Fruit fly (Drosophila melanogaster): Measurements from ENCODE around the gene ChT.

ChT gene

DNA sequence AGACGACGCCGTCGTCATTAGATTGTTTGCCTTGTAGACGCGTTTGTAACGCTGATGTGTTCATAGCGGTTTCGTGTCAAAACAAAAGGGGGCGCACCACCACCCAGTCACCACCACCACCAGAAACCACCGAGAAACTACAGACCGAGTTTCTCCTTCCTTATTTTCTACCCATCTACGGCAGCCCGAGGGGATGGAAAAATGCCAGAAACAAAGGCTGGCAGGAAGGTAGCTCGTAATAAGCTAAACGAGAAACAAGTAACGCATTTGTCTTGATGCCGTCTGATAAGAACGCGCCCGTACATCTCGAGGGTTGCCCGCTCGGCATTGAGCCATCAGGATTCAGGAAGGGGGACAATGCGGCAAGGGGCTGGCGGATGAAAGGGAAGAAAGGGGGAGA is 27.1 kb downstream of the ChT start:
- TF ChIP-seq usp (GFP tag; optimal IDR thresholded peaks at IDR 0.05) (no peak), Dll (optimal IDR thresholded peaks at IDR 0.05) (no peak), CG8478 (optimal IDR thresholded peaks at IDR 0.05) (no peak), EcR (GFP tag; optimal IDR thresholded peaks at IDR 0.05) (no peak), pan (optimal IDR thresholded peaks at IDR 0.05) (no peak), psq (optimal IDR thresholded peaks at IDR 0.05) (no peak)

DNA sequence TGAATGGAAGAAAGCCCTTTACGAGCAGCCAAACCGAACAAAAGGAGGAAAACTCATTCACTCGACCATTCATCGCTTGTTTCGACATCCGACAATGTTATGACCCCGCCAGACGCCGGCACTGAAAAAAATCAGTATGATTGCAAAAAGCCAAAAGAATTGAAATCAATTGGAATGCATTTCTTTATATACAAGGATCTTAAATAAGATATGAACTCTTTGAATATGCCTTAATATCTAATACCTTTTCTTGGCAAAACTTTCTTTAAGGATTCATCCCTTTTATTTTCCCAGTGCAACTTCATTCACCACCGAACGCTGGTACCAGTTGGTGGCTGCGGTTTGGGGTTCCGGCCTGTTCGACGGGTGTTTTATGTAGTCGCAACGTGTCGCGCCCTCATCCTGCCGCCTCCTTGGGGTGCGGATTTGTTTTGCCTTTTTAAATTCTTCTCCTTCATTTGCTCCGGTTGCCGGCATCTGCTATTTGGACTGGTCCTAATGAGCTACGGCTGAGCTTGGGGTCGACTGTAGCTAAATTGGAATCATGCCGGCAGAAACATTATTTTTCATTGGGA is 39.5 kb downstream of the ChT start:
- no peak for TF ChIP-seq pan (optimal IDR thresholded peaks at IDR 0.05)
- no peak for TF ChIP-seq EcR (GFP tag; optimal IDR thresholded peaks at IDR 0.05)
- no peak for TF ChIP-seq usp (GFP tag; optimal IDR thresholded peaks at IDR 0.05)
- no peak for TF ChIP-seq CG8478 (optimal IDR thresholded peaks at IDR 0.05)
- TF ChIP-seq psq (optimal IDR thresholded peaks at IDR 0.05), result no peak

DNA sequence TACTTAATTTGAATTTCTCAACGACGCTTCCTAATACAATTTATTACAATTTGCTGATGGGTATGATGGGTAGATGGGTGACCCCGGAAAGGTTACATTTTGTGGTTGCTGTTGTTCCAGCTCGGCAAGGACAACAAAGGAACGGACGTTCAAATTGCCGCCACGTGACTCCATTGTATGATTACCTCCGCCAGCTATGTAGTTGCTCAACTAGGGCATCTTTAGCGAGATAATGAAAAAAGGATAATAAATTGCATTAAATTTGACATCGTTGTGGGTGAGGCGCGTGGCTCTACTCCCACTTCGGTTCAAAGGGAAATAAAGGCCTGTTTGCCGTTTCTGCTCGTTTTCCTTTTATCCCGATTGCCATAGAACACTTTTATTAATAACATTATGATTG is 41.0 kb downstream of the ChT start:
- TF ChIP-seq pan (optimal IDR thresholded peaks at IDR 0.05) (no peak), Dll (optimal IDR thresholded peaks at IDR 0.05) (no peak), psq (optimal IDR thresholded peaks at IDR 0.05) (no peak), usp (GFP tag; optimal IDR thresholded peaks at IDR 0.05) (no peak), CG8478 (optimal IDR thresholded peaks at IDR 0.05) (no peak), EcR (GFP tag; optimal IDR thresholded peaks at IDR 0.05) (no peak)

DNA sequence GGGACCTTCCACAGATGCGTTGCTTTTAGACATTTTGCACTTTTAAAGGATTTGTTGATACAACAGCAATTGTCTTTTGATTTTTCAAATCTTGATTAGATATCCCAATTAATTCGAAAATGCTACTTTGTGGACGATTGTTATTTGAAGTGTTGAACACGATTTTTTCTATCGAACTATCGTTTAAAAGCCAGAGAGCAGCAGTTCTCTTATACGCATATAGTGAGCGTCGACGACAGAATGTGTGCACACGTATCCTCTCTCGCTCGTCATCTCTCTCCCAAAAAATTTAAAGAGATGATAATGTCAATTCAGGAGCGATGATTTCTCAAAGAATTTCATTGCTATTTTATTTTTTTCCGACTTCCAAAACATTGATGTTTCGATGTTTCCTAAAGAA is 42.1 kb downstream of the ChT start, which contains the start of gene CG34283:
TSS of gene CG34283 (minus strand) at position 101 of the 400 bp plus-strand sequence.
- TF ChIP-seq pan (optimal IDR thresholded peaks at IDR 0.05), result no peak
- TF ChIP-seq usp (GFP tag; optimal IDR thresholded peaks at IDR 0.05), result no peak
- TF ChIP-seq psq (optimal IDR thresholded peaks at IDR 0.05), result no peak
- no peak for TF ChIP-seq CG8478 (optimal IDR thresholded peaks at IDR 0.05)
- TF ChIP-seq EcR (GFP tag; optimal IDR thresholded peaks at IDR 0.05), result no peak
- no peak for TF ChIP-seq Dll (optimal IDR thresholded peaks at IDR 0.05)

DNA sequence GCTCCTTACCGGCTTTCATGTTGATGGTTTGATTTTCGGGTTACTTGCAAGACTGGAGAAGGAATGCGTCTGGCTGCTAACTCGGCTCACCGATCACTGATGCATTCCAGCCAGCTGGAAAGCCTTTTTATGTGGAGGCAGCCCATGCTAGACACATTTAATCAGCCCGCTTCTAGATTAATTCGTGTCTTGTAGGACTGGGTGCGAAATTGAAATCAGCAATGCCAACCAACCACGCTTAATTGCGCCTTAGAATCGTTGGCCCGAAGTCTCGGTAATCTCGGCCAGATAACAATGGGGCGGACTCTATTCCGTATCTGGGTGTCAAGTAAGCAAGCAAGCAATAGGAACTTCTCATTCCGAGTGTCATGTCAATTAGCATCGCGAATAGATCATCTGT is 45.9 kb downstream of the ChT start, which contains the start of gene CG7714:
TSS of gene CG7714 (minus strand) at position 101 of the 400 bp plus-strand sequence.
- TF ChIP-seq pan (optimal IDR thresholded peaks at IDR 0.05) (no peak), psq (optimal IDR thresholded peaks at IDR 0.05) (no peak)

DNA sequence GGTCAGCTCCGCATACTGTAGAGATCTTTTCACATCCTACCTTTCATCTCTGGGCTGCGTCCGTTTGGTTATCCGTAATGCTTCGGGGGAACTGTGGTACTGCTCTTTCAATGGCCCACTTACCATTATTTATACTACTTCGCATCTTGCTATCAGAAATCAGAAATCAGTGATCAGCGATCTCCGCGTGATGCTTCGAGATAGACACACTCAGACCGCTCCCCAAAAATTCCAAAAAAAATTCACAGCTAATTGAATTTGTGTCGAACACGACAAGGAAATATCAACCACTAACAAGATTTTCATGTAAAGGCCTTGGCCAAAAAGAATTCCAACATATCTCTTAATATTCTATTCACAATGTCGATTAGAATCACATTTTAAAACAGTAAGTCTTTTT is 48.0 kb downstream of the ChT start, which contains the start of gene CG7715:
TSS of gene CG7715 (minus strand) at position 101 of the 400 bp plus-strand sequence.
- TF ChIP-seq Dll (optimal IDR thresholded peaks at IDR 0.05), result no peak
- TF ChIP-seq CG8478 (optimal IDR thresholded peaks at IDR 0.05), result no peak
- TF ChIP-seq psq (optimal IDR thresholded peaks at IDR 0.05), result no peak
- TF ChIP-seq pan (optimal IDR thresholded peaks at IDR 0.05), result no peak
- TF ChIP-seq usp (GFP tag; optimal IDR thresholded peaks at IDR 0.05), result no peak
- TF ChIP-seq EcR (GFP tag; optimal IDR thresholded peaks at IDR 0.05), result no peak

DNA sequence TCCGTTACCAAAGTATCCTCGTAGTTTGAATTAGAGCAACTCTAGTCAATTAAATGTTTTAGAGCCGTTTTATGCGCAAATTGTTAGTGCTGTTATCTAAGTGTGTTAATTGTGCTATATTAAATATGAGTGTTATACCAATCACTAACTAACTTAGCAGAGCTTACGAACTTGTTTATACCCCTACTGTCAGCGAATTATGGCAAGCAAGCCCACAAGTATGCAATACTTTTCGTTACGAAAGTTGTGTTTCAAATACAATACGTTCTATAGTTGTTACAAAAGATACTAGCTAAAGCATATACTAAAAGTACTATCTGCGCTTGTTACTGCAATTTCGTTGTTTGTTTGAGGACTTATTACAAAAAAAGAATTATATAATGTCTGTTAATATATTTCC is 50.8 kb downstream of the ChT start:
- TF ChIP-seq pan (optimal IDR thresholded peaks at IDR 0.05), result no peak
- TF ChIP-seq EcR (GFP tag; optimal IDR thresholded peaks at IDR 0.05), result no peak
- TF ChIP-seq psq (optimal IDR thresholded peaks at IDR 0.05), result no peak
- TF ChIP-seq CG8478 (optimal IDR thresholded peaks at IDR 0.05), result no peak
- no peak for TF ChIP-seq Dll (optimal IDR thresholded peaks at IDR 0.05)
- no peak for TF ChIP-seq usp (GFP tag; optimal IDR thresholded peaks at IDR 0.05)

DNA sequence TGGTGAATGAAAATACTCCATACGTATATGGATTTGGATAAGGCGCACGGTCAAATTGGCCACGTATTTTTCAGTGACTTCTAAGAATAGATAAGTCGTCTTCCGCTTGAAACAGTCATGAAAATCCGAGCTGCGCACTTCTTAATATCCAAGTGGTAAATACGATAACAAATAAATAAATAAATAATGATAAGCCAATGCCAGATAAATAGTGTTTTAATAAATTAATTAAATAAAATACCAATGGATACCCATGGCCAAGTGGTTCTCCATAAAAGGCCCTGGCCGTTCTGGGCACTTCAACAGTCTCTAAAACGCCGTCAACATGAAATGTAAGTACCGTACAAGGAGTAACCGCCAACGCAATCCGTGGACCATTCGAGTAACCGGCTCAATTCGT is 52.0 kb downstream of the ChT start, which contains the start of gene CG14302:
TSS of gene CG14302 (plus strand) at position 301 of the 400 bp plus-strand sequence.
- TF ChIP-seq Dll (optimal IDR thresholded peaks at IDR 0.05) (no peak), usp (GFP tag; optimal IDR thresholded peaks at IDR 0.05) (no peak), pan (optimal IDR thresholded peaks at IDR 0.05) (no peak), CG8478 (optimal IDR thresholded peaks at IDR 0.05) (no peak), EcR (GFP tag; optimal IDR thresholded peaks at IDR 0.05) (no peak)

DNA sequence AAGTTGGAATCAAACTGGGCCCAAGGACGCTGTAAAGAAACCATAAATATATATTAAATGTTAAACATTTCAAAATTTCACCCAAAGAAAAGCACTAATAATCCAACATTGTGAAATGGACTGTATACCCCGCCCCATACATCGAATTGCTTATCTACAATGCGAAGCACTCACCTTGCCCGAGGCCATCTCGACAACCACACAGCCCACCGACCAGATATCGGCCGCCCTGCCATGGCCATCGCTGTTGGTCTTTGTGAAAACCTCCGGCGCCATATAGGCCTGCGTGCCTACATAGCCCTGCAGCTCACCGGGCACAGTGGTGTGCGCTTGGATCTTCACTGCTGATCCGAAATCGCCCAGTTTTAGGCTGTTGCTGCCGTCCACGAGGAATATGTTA is 53.2 kb downstream of the ChT start:
- TF ChIP-seq psq (optimal IDR thresholded peaks at IDR 0.05) (no peak), pan (optimal IDR thresholded peaks at IDR 0.05) (no peak), CG8478 (optimal IDR thresholded peaks at IDR 0.05) (no peak), usp (GFP tag; optimal IDR thresholded peaks at IDR 0.05) (no peak), EcR (GFP tag; optimal IDR thresholded peaks at IDR 0.05) (no peak), Dll (optimal IDR thresholded peaks at IDR 0.05) (no peak)

Data from whole organism.